Worm (Caenorhabditis elegans) whole organism, L1 larva: ENCODE measurements around the gene lgc-31.
A peak's percentile ranks its signal among the peaks of the same experiment; 100 is the strongest.

Experiments used
- C34B4.2 ChIP-seq: sonication (generic microtip); optimal IDR thresholded peaks from 2 replicates; lab custom pipeline; 2017; ENCODE audit warnings: mild to moderate bottlenecking, missing genetic modification characterization, missing compliant biosample characterization
- aha-1 ChIP-seq: fragments of 150-350 bp; optimal IDR thresholded peaks from 2 replicates; lab custom pipeline; 2014; ENCODE audit warnings: missing biosample characterization, missing genetic modification characterization
- alr-1 ChIP-seq: fragments of 200-800 bp; sonication (Bioruptor generic); optimal IDR thresholded peaks from 2 replicates; lab custom pipeline; 2018; ENCODE audit warnings: borderline replicate concordance, mild to moderate bottlenecking, missing genetic modification characterization, missing compliant biosample characterization
- aly-2 ChIP-seq: fragments of 150-350 bp; optimal IDR thresholded peaks from 2 replicates; lab custom pipeline; 2014; ENCODE audit warnings: missing biosample characterization, missing genetic modification characterization
- ama-1 ChIP-seq: fragments of 150-350 bp; optimal IDR thresholded peaks from 2 replicates; lab custom pipeline; 2014
- blmp-1 ChIP-seq: fragments of 150-350 bp; optimal IDR thresholded peaks from 2 replicates; lab custom pipeline; 2014; ENCODE audit warnings: missing biosample characterization, missing genetic modification characterization
- ceh-8 ChIP-seq: fragments of 200-800 bp; sonication (Bioruptor generic); optimal IDR thresholded peaks from 2 replicates; lab custom pipeline; 2018; ENCODE audit warnings: mild to moderate bottlenecking, missing genetic modification characterization, moderate library complexity, missing compliant biosample characterization
- ceh-82 ChIP-seq, 3 experiments: fragments of 150-350 bp in 1 of 3; sonication (generic microtip) in 2 of 3; optimal IDR thresholded peaks; 2 replicates each; lab custom pipeline; 2014 to 2017; ENCODE audit warnings: missing biosample characterization in 3 of 3, missing genetic modification characterization in 3 of 3
- ceh-90 ChIP-seq: sonication (generic microtip); optimal IDR thresholded peaks from 2 replicates; lab custom pipeline; 2016; ENCODE audit warnings: missing genetic modification characterization, missing compliant biosample characterization
- dpl-1 ChIP-seq, 3 experiments: fragments of 150-350 bp in 2 of 3; sonication (generic microtip) in 1 of 3; optimal IDR thresholded peaks; 2 replicates each; lab custom pipeline; 2014 to 2017; ENCODE audit warnings: missing biosample characterization in 3 of 3, missing genetic modification characterization in 3 of 3, missing genetic modification reagents in 3 of 3
- dsc-1 ChIP-seq: sonication (generic microtip); optimal IDR thresholded peaks from 2 replicates; lab custom pipeline; 2016; ENCODE audit warnings: mild to moderate bottlenecking, missing genetic modification characterization, missing compliant biosample characterization
- efl-1 ChIP-seq, 4 experiments: fragments of 150-350 bp; optimal IDR thresholded peaks in 3 of 4; peaks in 1 of 4; 1 replicate in 1 of 4; 2 replicates in 3 of 4; lab custom pipeline; 2014; ENCODE audit warnings: missing biosample characterization in 2 of 4, missing genetic modification characterization in 2 of 4, missing genetic modification reagents in 2 of 4
- egl-13 ChIP-seq: sonication (generic microtip); optimal IDR thresholded peaks from 2 replicates; lab custom pipeline; 2016; ENCODE audit warnings: missing genotype, missing genetic modification reagents, missing genetic modification characterization, missing compliant biosample characterization
- elt-2 ChIP-seq: sonication (generic microtip); optimal IDR thresholded peaks from 2 replicates; lab custom pipeline; 2016; ENCODE audit warnings: missing genetic modification characterization, mild to moderate bottlenecking, inconsistent platforms, missing compliant biosample characterization, missing genetic modification reagents
- fkh-10 ChIP-seq: sonication (generic microtip); optimal IDR thresholded peaks from 2 replicates; lab custom pipeline; 2017; ENCODE audit warnings: missing biosample characterization, missing genetic modification reagents, missing genetic modification characterization
- fkh-8 ChIP-seq: sonication (generic microtip); optimal IDR thresholded peaks from 2 replicates; lab custom pipeline; 2016; ENCODE audit warnings: mild to moderate bottlenecking, missing genetic modification characterization, missing compliant biosample characterization
- fos-1 ChIP-seq: fragments of 150-350 bp; optimal IDR thresholded peaks from 2 replicates; lab custom pipeline; 2014; ENCODE audit warnings: missing biosample characterization, missing genetic modification characterization
- hlh-4 ChIP-seq: sonication (generic microtip); optimal IDR thresholded peaks from 2 replicates; lab custom pipeline; 2016; ENCODE audit warnings: mild to moderate bottlenecking, missing genetic modification characterization, missing compliant biosample characterization
- hpl-2 ChIP-seq: fragments of 150-350 bp; optimal IDR thresholded peaks from 2 replicates; lab custom pipeline; 2014; ENCODE audit warnings: missing biosample characterization, missing genetic modification reagents, missing genetic modification characterization
- lin-35 ChIP-seq, 2 experiments: fragments of 150-350 bp; optimal IDR thresholded peaks; 2 replicates each; lab custom pipeline; 2014; ENCODE audit warnings: missing biosample characterization in 2 of 2, missing genetic modification characterization in 2 of 2, missing genetic modification reagents in 2 of 2
- lin-39 ChIP-seq: fragments of 150-350 bp; optimal IDR thresholded peaks from 2 replicates; lab custom pipeline; 2014; ENCODE audit warnings: missing biosample characterization, missing genetic modification reagents, missing genetic modification characterization
- lir-3 ChIP-seq: sonication (generic microtip); optimal IDR thresholded peaks from 2 replicates; lab custom pipeline; 2016; ENCODE audit warnings: mild to moderate bottlenecking, missing genetic modification characterization, moderate library complexity, missing compliant biosample characterization; ENCODE audit not compliant: poor library complexity
- mdl-1 ChIP-seq, 2 experiments: fragments of 150-350 bp; optimal IDR thresholded peaks; 2 replicates each; lab custom pipeline; 2014 to 2017; ENCODE audit warnings: missing biosample characterization in 2 of 2, missing genetic modification characterization in 2 of 2, inconsistent platforms in 1 of 2
- mef-2 ChIP-seq: fragments of 150-350 bp; optimal IDR thresholded peaks from 2 replicates; lab custom pipeline; 2014; ENCODE audit warnings: missing biosample characterization, missing genetic modification characterization
- nhr-11 ChIP-seq: fragments of 150-350 bp; optimal IDR thresholded peaks from 2 replicates; lab custom pipeline; 2014; ENCODE audit warnings: missing biosample characterization, missing genetic modification characterization
- nhr-237 ChIP-seq: fragments of 150-350 bp; optimal IDR thresholded peaks from 2 replicates; lab custom pipeline; 2014; ENCODE audit warnings: missing biosample characterization, missing genetic modification characterization
- nhr-28 ChIP-seq: fragments of 150-350 bp; optimal IDR thresholded peaks from 2 replicates; lab custom pipeline; 2014; ENCODE audit warnings: missing biosample characterization, missing genetic modification characterization
- nhr-76 ChIP-seq: sonication (generic microtip); optimal IDR thresholded peaks from 2 replicates; lab custom pipeline; 2017; ENCODE audit warnings: missing biosample characterization, missing genetic modification characterization
- pqm-1 ChIP-seq: sonication (generic microtip); optimal IDR thresholded peaks from 3 replicates; lab custom pipeline; 2017; ENCODE audit warnings: missing biosample characterization, missing genetic modification characterization
- rnt-1 ChIP-seq: sonication (generic microtip); optimal IDR thresholded peaks from 2 replicates; lab custom pipeline; 2016; ENCODE audit warnings: mild to moderate bottlenecking, missing genetic modification characterization, moderate library complexity, missing compliant biosample characterization
- skn-1 ChIP-seq: fragments of 150-350 bp; optimal IDR thresholded peaks from 2 replicates; lab custom pipeline; 2014; ENCODE audit warnings: missing biosample characterization, missing genetic modification characterization
- snu-23 ChIP-seq: sonication (generic microtip); optimal IDR thresholded peaks from 2 replicates; lab custom pipeline; 2016; ENCODE audit warnings: missing genetic modification characterization, missing compliant biosample characterization
- sox-4 ChIP-seq: sonication (generic microtip); optimal IDR thresholded peaks from 2 replicates; lab custom pipeline; 2016; ENCODE audit warnings: missing genetic modification characterization, missing compliant biosample characterization
- sptf-1 ChIP-seq: fragments of 150-350 bp; optimal IDR thresholded peaks from 2 replicates; lab custom pipeline; 2014; ENCODE audit warnings: missing biosample characterization, missing genetic modification characterization
- swsn-7 ChIP-seq: sonication (generic microtip); optimal IDR thresholded peaks from 2 replicates; lab custom pipeline; 2016; ENCODE audit warnings: missing genetic modification characterization, missing compliant biosample characterization
- unc-86 ChIP-seq: sonication (generic microtip); optimal IDR thresholded peaks from 2 replicates; lab custom pipeline; 2016; ENCODE audit warnings: missing genetic modification characterization, missing compliant biosample characterization
- unc-98 ChIP-seq: fragments of 200-800 bp; sonication (Bioruptor generic); IDR thresholded peaks from 2 replicates; pipeline ENCODE4 v1.3.6; 2022; ENCODE audit warnings: missing genetic modification characterization, missing compliant biosample characterization
- vab-15 ChIP-seq: sonication (generic microtip); optimal IDR thresholded peaks from 2 replicates; lab custom pipeline; 2017; ENCODE audit warnings: missing genotype, mild to moderate bottlenecking, missing genetic modification characterization, missing compliant biosample characterization
- zag-1 ChIP-seq: fragments of 150-350 bp; optimal IDR thresholded peaks from 2 replicates; lab custom pipeline; 2014; ENCODE audit warnings: missing biosample characterization, missing genetic modification characterization
- ztf-4 ChIP-seq: fragments of 150-350 bp; optimal IDR thresholded peaks from 2 replicates; lab custom pipeline; 2014; ENCODE audit warnings: missing biosample characterization, missing genetic modification characterization

Gene lgc-31

ce11 chrV:15495169-15495568 is 26.7 kb downstream of the lgc-31 start, which contains the start of gene srh-219:
TSS of gene srh-219 (plus strand) at chrV:15495469.
- no peak for TF ChIP-seq sox-4 (tag; lab: Kevin White, UChicago)
- TF ChIP-seq rnt-1 (tag; lab: Kevin White, UChicago) = no peak
- no peak for TF ChIP-seq efl-1 (optimal IDR thresholded peaks at IDR 0.05; lab: Kevin White, UChicago)
- TF ChIP-seq efl-1 (GFP tag; optimal IDR thresholded peaks at IDR 0.05 in 1 of 2; lab: Kevin White, UChicago) = peak in 1 of 2 experiments; percentile 48

DNA sequence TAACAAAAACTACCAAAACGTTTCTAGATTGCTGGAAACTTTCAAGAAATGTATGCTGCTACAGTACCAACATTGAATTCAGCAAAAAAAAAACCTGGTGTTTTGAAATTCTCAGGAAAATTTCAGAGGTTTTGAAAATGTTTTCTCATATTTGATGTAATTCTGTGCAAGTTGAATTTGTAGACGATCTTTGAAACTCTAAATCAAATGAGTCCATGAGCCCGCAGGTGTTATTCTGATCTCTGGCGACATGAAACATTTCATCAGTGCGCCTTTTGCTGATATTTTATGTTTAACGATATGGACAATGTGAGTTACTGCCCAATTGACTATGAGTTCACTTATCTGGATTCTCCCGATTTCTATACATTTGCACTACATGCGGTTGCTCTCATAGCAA is 28.1 kb downstream of the lgc-31 start, which contains the start of gene srh-218:
TSS of gene srh-218 (plus strand) at position 301 of the 400 bp plus-strand sequence.
- TF ChIP-seq C34B4.2 (tag; lab: Kevin White, UChicago) (no peak), mef-2 (no peak), nhr-28 (no peak), nhr-237 (no peak), alr-1 (tag; lab: Kevin White, UChicago) (no peak), ceh-82 (tag; optimal IDR thresholded peaks at IDR 0.05; lab: Kevin White, UChicago) (no peak), elt-2 (tag; lab: Kevin White, UChicago) (no peak), lir-3 (tag; lab: Kevin White, UChicago) (no peak), ceh-90 (tag; lab: Kevin White, UChicago) (no peak), blmp-1 (tag; lab: Kevin White, UChicago) (no peak), sptf-1 (tag; lab: Kevin White, UChicago) (no peak)

DNA sequence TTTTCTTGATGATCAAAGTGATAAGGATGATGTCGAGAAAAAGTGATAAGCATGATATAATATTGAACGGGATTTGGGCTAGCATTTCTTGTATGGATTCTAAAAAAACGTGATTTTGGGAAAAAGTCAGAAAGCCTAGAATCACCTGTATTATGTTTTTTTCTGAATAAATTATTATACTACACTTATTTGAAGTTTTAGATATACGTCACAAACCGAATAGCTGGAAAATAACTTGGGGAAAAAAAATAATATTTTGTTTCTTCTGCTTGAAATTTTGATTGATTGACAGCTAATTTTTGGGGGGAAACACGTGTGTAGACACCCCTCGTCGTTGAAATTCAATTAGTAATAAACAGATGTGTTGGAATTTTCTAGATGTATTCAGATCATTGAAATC is 29.3 kb downstream of the lgc-31 start, which contains the start of gene str-264:
TSS of gene str-264 (minus strand) at position 101 of the 400 bp plus-strand sequence.
- TF ChIP-seq ceh-8 (GFP tag; lab: Kevin White, UChicago) (no peak), unc-86 (tag; lab: Kevin White, UChicago) (no peak), hlh-4 (tag; lab: Kevin White, UChicago) (no peak), aly-2 (tag; lab: Kevin White, UChicago) (no peak), fkh-8 (tag; lab: Kevin White, UChicago) (no peak), ama-1 (lab: Kevin White, UChicago) (no peak), fos-1 (tag; lab: Kevin White, UChicago) (no peak), dsc-1 (tag; lab: Kevin White, UChicago) (no peak), nhr-237 (no peak), swsn-7 (tag; lab: Kevin White, UChicago) (no peak), skn-1 (tag; lab: Kevin White, UChicago) (no peak), dpl-1 (GFP tag; optimal IDR thresholded peaks at IDR 0.05; lab: Kevin White, UChicago) (no peak), fkh-10 (GFP tag; lab: Kevin White, UChicago) (no peak), egl-13 (tag; lab: Kevin White, UChicago) (no peak), aha-1 (no peak), ztf-4 (no peak)

- no peak for TF ChIP-seq unc-98 (GFP tag; lab: Robert Waterston, UW)
- no peak for TF ChIP-seq alr-1 (tag; lab: Kevin White, UChicago)
- TF ChIP-seq lin-35 (GFP tag; optimal IDR thresholded peaks at IDR 0.05; lab: Kevin White, UChicago) = no peak
- no peak for TF ChIP-seq vab-15 (tag; lab: Kevin White, UChicago)
These were observed 34.1 kb downstream of the lgc-31 start, which contains the start of gene srw-21 for ce11 chrV:15487764-15488163. TSS of gene srw-21 (plus strand) at chrV:15488064.

ce11 chrV:15484537-15484936 is 37.3 kb downstream of the lgc-31 start, which contains the start of gene C06B8.3:
TSS of gene C06B8.3 (minus strand) at chrV:15484637.
- TF ChIP-seq pqm-1 (tag; lab: Kevin White, UChicago) = no peak
- TF ChIP-seq nhr-11 (tag; lab: Kevin White, UChicago) = no peak
- TF ChIP-seq nhr-76 (tag; lab: Kevin White, UChicago) = no peak
- no peak for TF ChIP-seq hpl-2 (GFP tag; lab: Kevin White, UChicago)
- no peak for TF ChIP-seq lin-39
- no peak for TF ChIP-seq mdl-1 (tag; optimal IDR thresholded peaks at IDR 0.05; lab: Kevin White, UChicago)
- no peak for TF ChIP-seq zag-1
- TF ChIP-seq snu-23 = no peak
- TF ChIP-seq elt-2 (tag; lab: Kevin White, UChicago) = no peak
- no peak for TF ChIP-seq swsn-7 (tag; lab: Kevin White, UChicago)
